Worm (Caenorhabditis elegans) whole organism, L4/young adult: ENCODE data around the gene hlh-17.

ENCODE experiments used
- dao-5 ChIP-seq: sonication (generic microtip); optimal IDR thresholded peaks from 2 replicates; lab custom pipeline; 2016; ENCODE audit warnings: missing genotype, missing genetic modification characterization, moderate library complexity, missing compliant biosample characterization
- him-1 ChIP-seq: sonication (generic microtip); optimal IDR thresholded peaks from 2 replicates; lab custom pipeline; 2016; ENCODE audit warnings: missing genotype, missing genetic modification reagents, missing genetic modification characterization, missing compliant biosample characterization

DNA sequence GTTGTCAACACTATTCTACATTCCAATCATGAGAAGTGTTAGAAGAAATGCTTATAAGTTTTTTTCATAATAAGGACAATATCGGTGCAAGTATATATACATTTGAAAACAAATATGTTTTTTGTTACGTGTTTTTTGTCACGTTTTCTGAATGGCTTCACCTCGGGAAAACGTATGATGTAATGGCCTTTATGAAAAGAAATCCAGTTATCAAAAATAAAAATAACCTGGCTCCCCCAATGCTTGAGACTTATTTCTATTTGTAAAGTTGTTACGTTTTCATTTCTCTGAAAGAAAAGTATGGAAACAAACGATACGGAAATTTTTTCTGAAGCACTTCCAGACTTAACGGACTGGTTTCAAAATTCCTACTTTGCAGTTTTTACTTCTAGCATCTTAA is 44.3 kb downstream of the hlh-17 start, which contains the start of gene srz-72:
- TF ChIP-seq dao-5 (tag; lab: Kevin White, UChicago), result no peak
- no peak for TF ChIP-seq him-1
